Fruit fly (Drosophila melanogaster) whole organism, embryonic: ENCODE data around the gene CG14352.

Experiments used
- CG10431 ChIP-seq: fragments of 200-800 bp; sonication (Bioruptor generic); optimal IDR thresholded peaks from 3 replicates; lab custom pipeline; 2018; ENCODE audit warnings: missing biosample characterization, mild to moderate bottlenecking, missing genetic modification characterization
- CG10979 ChIP-seq: fragments of 200-800 bp; sonication (Bioruptor generic); optimal IDR thresholded peaks from 2 replicates; lab custom pipeline; 2018; ENCODE audit warnings: missing biosample characterization, mild to moderate bottlenecking, missing genetic modification characterization, moderate library complexity
- CG11456 ChIP-seq: fragments of 200-800 bp; sonication (Bioruptor generic); IDR thresholded peaks from 3 replicates; pipeline ENCODE4 v1.3.6; 2022; ENCODE audit warnings: missing biosample characterization, missing genetic modification characterization
- CG14014 ChIP-seq: fragments of 200-800 bp; sonication (Bioruptor generic); IDR thresholded peaks from 2 replicates; pipeline ENCODE4 v1.3.6; 2022; ENCODE audit warnings: missing biosample characterization, missing genetic modification characterization
- CG15601 ChIP-seq: fragments of 200-800 bp; sonication (Bioruptor generic); optimal IDR thresholded peaks from 3 replicates; lab custom pipeline; 2019; ENCODE audit warnings: missing biosample characterization, mild to moderate bottlenecking, missing genetic modification characterization, moderate library complexity
- CG16779 ChIP-seq: fragments of 200-800 bp; sonication (Bioruptor generic); IDR thresholded peaks from 2 replicates; pipeline ENCODE4 v1.3.6; 2022; ENCODE audit warnings: missing biosample characterization, missing genetic modification characterization
- CG16813 ChIP-seq: fragments of 200-800 bp; sonication (Bioruptor generic); IDR thresholded peaks from 3 replicates; pipeline ENCODE4 v1.3.6; 2022; ENCODE audit warnings: missing biosample characterization, missing genetic modification characterization; ENCODE audit not compliant: partially characterized antibody
- CG16863 ChIP-seq: fragments of 200-800 bp; sonication (Bioruptor generic); optimal IDR thresholded peaks from 3 replicates; lab custom pipeline; 2016; ENCODE audit warnings: missing biosample characterization, missing genetic modification characterization
- CG17186 ChIP-seq: fragments of 200-800 bp; sonication (Bioruptor generic); optimal IDR thresholded peaks from 3 replicates; lab custom pipeline; 2017; ENCODE audit warnings: missing biosample characterization, missing genetic modification reagents, missing genetic modification characterization
- CG18619 ChIP-seq: fragments of 200-800 bp; sonication (Bioruptor generic); optimal IDR thresholded peaks from 3 replicates; lab custom pipeline; 2017; ENCODE audit warnings: missing biosample characterization, mild to moderate bottlenecking, missing genetic modification characterization
- CG3065 ChIP-seq: fragments of 200-800 bp; sonication (Bioruptor generic); optimal IDR thresholded peaks from 2 replicates; lab custom pipeline; 2016; ENCODE audit warnings: missing biosample characterization, missing genetic modification characterization
- CG33557 ChIP-seq: fragments of 200-800 bp; sonication (Bioruptor generic); optimal IDR thresholded peaks from 2 replicates; lab custom pipeline; 2019; ENCODE audit warnings: missing biosample characterization, mild to moderate bottlenecking, missing genetic modification characterization, moderate library complexity
- CG3847 ChIP-seq: fragments of 200-800 bp; sonication (Bioruptor generic); IDR thresholded peaks from 2 replicates; pipeline ENCODE4 v1.3.6; 2022; ENCODE audit warnings: missing biosample characterization, missing genetic modification characterization
- CG6683 ChIP-seq: fragments of 200-800 bp; sonication (Bioruptor generic); optimal IDR thresholded peaks from 2 replicates; lab custom pipeline; 2017; ENCODE audit warnings: missing biosample characterization, mild to moderate bottlenecking, missing genetic modification characterization, missing genetic modification reagents
- CG6854 ChIP-seq: fragments of 200-800 bp; sonication (Bioruptor generic); optimal IDR thresholded peaks from 3 replicates; lab custom pipeline; 2017; ENCODE audit warnings: missing biosample characterization, mild to moderate bottlenecking, missing genetic modification characterization
- CG7963 ChIP-seq: fragments of 200-800 bp; sonication (Bioruptor generic); IDR thresholded peaks from 3 replicates; pipeline ENCODE4 v1.3.6; 2022; ENCODE audit warnings: missing biosample characterization, missing genetic modification characterization; ENCODE audit not compliant: partially characterized antibody
- CG8089 ChIP-seq: fragments of 200-800 bp; sonication (Bioruptor generic); optimal IDR thresholded peaks from 3 replicates; lab custom pipeline; 2016; ENCODE audit warnings: missing biosample characterization, missing genetic modification characterization
- Doc3 ChIP-seq: fragments of 200-800 bp; sonication (Bioruptor generic); IDR thresholded peaks from 3 replicates; pipeline ENCODE4 v1.3.6; 2022; ENCODE audit warnings: missing biosample characterization, missing genetic modification characterization; ENCODE audit not compliant: partially characterized antibody
- Dref ChIP-seq: fragments of 200-800 bp; sonication (Bioruptor generic); IDR thresholded peaks from 2 replicates; pipeline ENCODE4 v1.3.6; 2022; ENCODE audit warnings: missing biosample characterization, missing genetic modification characterization
- E2f2 ChIP-seq: fragments of 200-800 bp; sonication (Bioruptor generic); IDR thresholded peaks from 2 replicates; pipeline ENCODE4 v1.3.6; 2022; ENCODE audit warnings: missing biosample characterization, missing genetic modification characterization
- Ets65A ChIP-seq: fragments of 200-800 bp; sonication (Bioruptor generic); peaks from one replicate; lab custom pipeline; 2016; ENCODE audit warnings: missing biosample characterization, missing genetic modification characterization
- Hmr ChIP-seq: fragments of 200-800 bp; sonication (Bioruptor generic); optimal IDR thresholded peaks from 3 replicates; lab custom pipeline; 2017; ENCODE audit warnings: mild to moderate bottlenecking, missing biosample characterization, missing genetic modification reagents, missing genetic modification characterization
- Lhr ChIP-seq: fragments of 200-800 bp; sonication (Bioruptor generic); optimal IDR thresholded peaks from 3 replicates; lab custom pipeline; 2017; ENCODE audit warnings: mild to moderate bottlenecking, missing biosample characterization, missing genetic modification reagents, missing genetic modification characterization
- Lpt ChIP-seq: fragments of >200 bp; optimal IDR thresholded peaks from 2 replicates; lab custom pipeline; 2018; ENCODE audit warnings: missing biosample characterization, missing genetic modification characterization
- MESR4 ChIP-seq: fragments of 200-800 bp; sonication (Bioruptor generic); optimal IDR thresholded peaks from 2 replicates; lab custom pipeline; 2018; ENCODE audit warnings: missing biosample characterization, mild to moderate bottlenecking, missing genetic modification characterization, moderate library complexity
- Mes4 ChIP-seq: fragments of 200-800 bp; sonication (Bioruptor generic); optimal IDR thresholded peaks from 2 replicates; lab custom pipeline; 2016; ENCODE audit warnings: missing biosample characterization, missing genetic modification characterization
- PHDP ChIP-seq: fragments of 200-800 bp; sonication (Bioruptor generic); optimal IDR thresholded peaks from 3 replicates; lab custom pipeline; 2018; ENCODE audit warnings: missing biosample characterization, mild to moderate bottlenecking, missing genetic modification characterization, moderate library complexity
- Pdp1 ChIP-seq, 2 experiments: fragments of 200-800 bp; sonication (Bioruptor generic); optimal IDR thresholded peaks; 3 replicates each; lab custom pipeline; 2016; ENCODE audit warnings: missing biosample characterization in 2 of 2, missing genetic modification characterization in 2 of 2, mild to moderate bottlenecking in 1 of 2, moderate library complexity in 1 of 2
- Ptx1 ChIP-seq: fragments of 200-800 bp; sonication (Bioruptor generic); IDR thresholded peaks from 2 replicates; pipeline ENCODE4 v1.3.6; 2022; ENCODE audit warnings: missing biosample characterization, missing genetic modification characterization
- Spps ChIP-seq: fragments of 200-800 bp; sonication (Bioruptor generic); optimal IDR thresholded peaks from 2 replicates; lab custom pipeline; 2018; ENCODE audit warnings: missing biosample characterization, mild to moderate bottlenecking, missing genetic modification characterization
- Sry-β ChIP-seq: fragments of 200-800 bp; sonication (Bioruptor generic); optimal IDR thresholded peaks from 2 replicates; lab custom pipeline; 2018; ENCODE audit warnings: missing biosample characterization, mild to moderate bottlenecking, missing genetic modification characterization, moderate library complexity
- Trl ChIP-seq, 3 experiments: fragments of >200 bp in 2 of 3; fragments of 200-800 bp in 1 of 3; sonication (Bioruptor generic) in 1 of 3; optimal IDR thresholded peaks; 2 replicates in 1 of 3; 3 replicates in 2 of 3; lab custom pipeline; 2016 to 2017; ENCODE audit warnings: missing biosample characterization in 1 of 3, missing genetic modification characterization in 1 of 3
- amos ChIP-seq: fragments of 200-800 bp; sonication (Bioruptor generic); IDR thresholded peaks from 2 replicates; pipeline ENCODE4 v1.3.6; 2022; ENCODE audit warnings: missing biosample characterization, missing genetic modification characterization; ENCODE audit not compliant: partially characterized antibody
- ap ChIP-seq: fragments of 200-800 bp; sonication (Bioruptor generic); IDR thresholded peaks from 2 replicates; pipeline ENCODE4 v1.3.6; 2022; ENCODE audit warnings: missing biosample characterization, missing genetic modification characterization
- bsh ChIP-seq, 2 experiments: fragments of 200-800 bp; sonication (Bioruptor generic); optimal IDR thresholded peaks; 2 replicates each; lab custom pipeline; 2017 to 2018; ENCODE audit warnings: mild to moderate bottlenecking in 2 of 2, missing biosample characterization in 2 of 2, missing genetic modification characterization in 2 of 2, moderate library complexity in 1 of 2
- chn ChIP-seq: fragments of 200-800 bp; sonication (Bioruptor generic); optimal IDR thresholded peaks from 2 replicates; lab custom pipeline; 2016; ENCODE audit warnings: missing biosample characterization, missing genetic modification characterization
- croc ChIP-seq: fragments of 200-800 bp; sonication (Bioruptor generic); conservative IDR thresholded peaks from 3 replicates; pipeline ENCODE4 v1.3.6; 2022; ENCODE audit warnings: missing biosample characterization, missing genetic modification characterization
- disco-r ChIP-seq: fragments of 200-800 bp; sonication (Bioruptor generic); optimal IDR thresholded peaks from 2 replicates; lab custom pipeline; 2016; ENCODE audit warnings: missing biosample characterization, missing genetic modification characterization
- dmrt99B ChIP-seq: fragments of 200-800 bp; sonication (Bioruptor generic); optimal IDR thresholded peaks from 2 replicates; lab custom pipeline; 2018; ENCODE audit warnings: missing biosample characterization, mild to moderate bottlenecking, missing genetic modification characterization, moderate library complexity
- gsb-n ChIP-seq: fragments of 200-800 bp; sonication (Bioruptor generic); optimal IDR thresholded peaks from 3 replicates; lab custom pipeline; 2018; ENCODE audit warnings: missing biosample characterization, mild to moderate bottlenecking, missing genetic modification characterization
- jigr1 ChIP-seq: fragments of 200-800 bp; sonication (Bioruptor generic); IDR thresholded peaks from 3 replicates; pipeline ENCODE4 v1.3.6; 2022; ENCODE audit warnings: missing biosample characterization, missing genetic modification characterization
- lbe ChIP-seq: fragments of 200-800 bp; sonication (Bioruptor generic); optimal IDR thresholded peaks from 2 replicates; lab custom pipeline; 2016; ENCODE audit warnings: missing biosample characterization, mild to moderate bottlenecking, missing genetic modification characterization
- lov ChIP-seq, 2 experiments: fragments of 200-800 bp in 1 of 2; fragments of >200 bp in 1 of 2; sonication (Bioruptor generic) in 1 of 2; IDR thresholded peaks in 1 of 2; optimal IDR thresholded peaks in 1 of 2; 2 replicates in 1 of 2; 3 replicates in 1 of 2; pipeline versions ENCODE4 v1.3.6 to Lab custom; 2017 to 2022; ENCODE audit warnings: missing biosample characterization in 1 of 2, missing genetic modification characterization in 1 of 2
- nerfin-2 ChIP-seq: fragments of 200-800 bp; sonication (Bioruptor generic); IDR thresholded peaks from 2 replicates; pipeline ENCODE4 v1.3.6; 2022; ENCODE audit warnings: missing biosample characterization, missing genetic modification characterization; ENCODE audit not compliant: partially characterized antibody
- peb ChIP-seq: fragments of 200-800 bp; sonication (Bioruptor generic); IDR thresholded peaks from 2 replicates; pipeline ENCODE4 v1.3.6; 2022; ENCODE audit warnings: missing biosample characterization, missing genetic modification characterization
- sim ChIP-seq: fragments of 200-800 bp; sonication (Bioruptor generic); IDR thresholded peaks from 2 replicates; pipeline ENCODE4 v1.3.6; 2022; ENCODE audit warnings: missing biosample characterization, missing genetic modification characterization
- twi ChIP-seq: fragments of 200-800 bp; optimal IDR thresholded peaks from 2 replicates; lab custom pipeline; 2019; ENCODE audit warnings: missing biosample characterization, mild to moderate bottlenecking, missing genetic modification characterization, moderate library complexity
- wek ChIP-seq: fragments of 200-800 bp; sonication (Bioruptor generic); optimal IDR thresholded peaks from 3 replicates; lab custom pipeline; 2018; ENCODE audit warnings: missing biosample characterization, mild to moderate bottlenecking, missing genetic modification characterization, moderate library complexity

The CG14352 gene

dm6 chr2L:1634099-1634856, 23.1 kb downstream of the CG14352 start (continued):
- TF ChIP-seq CG14014 (peak; percentile 89), gsb-n (tag; lab: Kevin White, UChicago) (no peak), twi (tag; lab: Kevin White, UChicago) (no peak), peb (GFP tag; lab: Robert Waterston, UW) (no peak), chn (GFP tag; lab: Kevin White, UChicago) (peak; percentile 13), Ptx1 (GFP tag; lab: Robert Waterston, UW) (peak; percentile 75), Hmr (GFP tag; lab: Kevin White, UChicago) (peak; percentile 87), sim (no peak), Spps (tag; lab: Kevin White, UChicago) (no peak), Trl (optimal IDR thresholded peaks at IDR 0.05; lab: Kevin White, UChicago) (no peak), Trl (GFP tag; optimal IDR thresholded peaks at IDR 0.05; lab: Kevin White, UChicago) (peak; percentile 58), CG10431 (GFP tag; lab: Kevin White, UChicago) (no peak), dmrt99B (tag; lab: Kevin White, UChicago) (peak; percentile 65), CG11456 (peak; percentile 84), Lpt (GFP tag; lab: Kevin White, UChicago) (no peak), disco-r (GFP tag; lab: Kevin White, UChicago) (peak; percentile 43), Ets65A (GFP tag; lab: Kevin White, UChicago) (peak; percentile 94), bsh (GFP tag; optimal IDR thresholded peaks at IDR 0.05; lab: Kevin White, UChicago) (no peak), nerfin-2 (no peak), MESR4 (GFP tag; lab: Kevin White, UChicago) (no peak), CG10979 (tag; lab: Kevin White, UChicago) (no peak), Mes4 (GFP tag; lab: Kevin White, UChicago) (no peak), CG16779 (GFP tag; lab: Robert Waterston, UW) (peak; percentile 62), PHDP (tag; lab: Kevin White, UChicago) (peak; percentile 81), CG18619 (GFP tag; lab: Kevin White, UChicago) (peak; percentile 67), CG33557 (GFP tag; lab: Kevin White, UChicago) (no peak), wek (GFP tag; lab: Kevin White, UChicago) (no peak), CG3065 (GFP tag; lab: Kevin White, UChicago) (no peak), jigr1 (no peak), Pdp1 (GFP tag; optimal IDR thresholded peaks at IDR 0.05; lab: Kevin White, UChicago) (peak; percentile 62 to 80), CG8089 (no peak), Sry-β (GFP tag; lab: Kevin White, UChicago) (no peak), lov (optimal IDR thresholded peaks at IDR 0.05; lab: Kevin White, UChicago) (no peak), lov (GFP tag; IDR thresholded peaks at IDR 0.05; lab: Robert Waterston, UW) (no peak), E2f2 (GFP tag; lab: Robert Waterston, UW) (peak; percentile 25; the same call in 1 of the 2 replicates), Lhr (GFP tag; lab: Kevin White, UChicago) (no peak), Doc3 (no peak), amos (no peak), CG7963 (GFP tag; lab: Robert Waterston, UW) (no peak), CG3847 (GFP tag; lab: Robert Waterston, UW) (peak; percentile 86), CG6854 (GFP tag; lab: Kevin White, UChicago) (peak; percentile 46), CG15601 (tag; lab: Kevin White, UChicago) (no peak), CG6683 (GFP tag; lab: Kevin White, UChicago) (peak; percentile 51), ap (GFP tag; lab: Robert Waterston, UW) (peak; percentile 43; the same call in 1 of the 2 replicates), Dref (GFP tag; lab: Robert Waterston, UW) (no peak), CG17186 (no peak), croc (GFP tag; lab: Robert Waterston, UW) (no peak), lbe (GFP tag; lab: Kevin White, UChicago) (no peak), CG16813 (GFP tag; lab: Robert Waterston, UW) (no peak), CG16863 (GFP tag; lab: Kevin White, UChicago) (peak; percentile 41)
